Worm (Caenorhabditis elegans): Measurements from ENCODE around the gene kel-10.
A peak's percentile ranks its signal among the peaks of the same experiment; 100 is the strongest.

kel-10 gene

DNA sequence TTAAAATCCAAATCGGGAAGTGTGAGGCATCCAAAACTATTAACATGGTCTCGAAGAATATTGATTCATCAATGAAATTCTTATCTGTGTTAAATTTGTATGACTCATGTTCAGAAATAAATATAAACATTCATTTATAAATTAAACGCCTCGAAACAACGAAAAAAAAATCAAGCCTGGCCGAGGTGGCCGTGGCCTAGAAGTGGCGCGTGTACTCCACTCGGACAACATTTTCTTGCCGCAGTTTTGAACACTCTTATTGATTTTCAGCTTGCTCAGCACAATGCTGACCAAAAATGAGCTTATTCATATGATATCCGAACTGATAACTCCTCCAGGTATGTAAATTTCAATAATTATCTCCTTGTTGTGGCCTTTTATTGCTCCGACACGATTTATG lies 37.1 kb downstream of the kel-10 start, which contains the start of gene ekl-6 (continued):
- TF ChIP-seq mdl-1 (tag; optimal IDR thresholded peaks at IDR 0.05) (no peak), tbx-2 (tag; optimal IDR thresholded peaks at IDR 0.05) (peak; percentile 80), lin-39 (tag; optimal IDR thresholded peaks at IDR 0.05) (no peak), vab-15 (tag; optimal IDR thresholded peaks at IDR 0.05) (no peak), fkh-4 (tag; optimal IDR thresholded peaks at IDR 0.05; ENCODE audit: borderline replicate concordance) (peak; percentile 87), rnt-1 (tag; optimal IDR thresholded peaks at IDR 0.05) (peak; percentile 97), nhr-84 (tag; optimal IDR thresholded peaks at IDR 0.05) (no peak), mep-1 (tag; optimal IDR thresholded peaks at IDR 0.05) (peak; percentile 47), zag-1 (tag; optimal IDR thresholded peaks at IDR 0.05) (no peak), nhr-11 (tag; optimal IDR thresholded peaks at IDR 0.05) (no peak), nhr-77 (tag; optimal IDR thresholded peaks at IDR 0.05) (peak; percentile 21), mab-9 (GFP tag; IDR thresholded peaks at IDR 0.05) (no peak), aly-2 (tag; optimal IDR thresholded peaks at IDR 0.05) (no peak), elt-3 (tag; optimal IDR thresholded peaks at IDR 0.05) (no peak), nhr-237 (tag; optimal IDR thresholded peaks at IDR 0.05) (no peak), egl-27 (tag; optimal IDR thresholded peaks at IDR 0.05) (no peak), lin-13 (GFP tag; optimal IDR thresholded peaks at IDR 0.05) (peak; percentile 25), tlp-1 (tag; optimal IDR thresholded peaks at IDR 0.05) (no peak), nhr-20 (tag; optimal IDR thresholded peaks at IDR 0.05) (peak; percentile 75), ceh-88 (GFP tag; IDR thresholded peaks at IDR 0.05) (no peak), C34B4.2 (tag; optimal IDR thresholded peaks at IDR 0.05) (no peak), efl-1 (optimal IDR thresholded peaks at IDR 0.05) (peak; percentile 44 to 67), efl-1 (GFP tag; optimal IDR thresholded peaks at IDR 0.05 in 1 of 2) (peak; percentile 56 to 93), pag-3 (tag; optimal IDR thresholded peaks at IDR 0.05; ENCODE audit: borderline replicate concordance, insufficient read depth) (no peak), nhr-19 (GFP tag; conservative IDR thresholded peaks at IDR 0.05) (no peak; the same call in 1 of the 2 replicates), zip-4 (GFP tag; optimal IDR thresholded peaks at IDR 0.05) (no peak), fkh-8 (tag; optimal IDR thresholded peaks at IDR 0.05) (peak; percentile 40), nhr-71 (tag; optimal IDR thresholded peaks at IDR 0.05) (no peak), grh-1 (GFP tag; IDR thresholded peaks at IDR 0.05) (0 out of 2 replicates have a peak, but pooled peaks have one; percentile 44), mef-2 (tag; optimal IDR thresholded peaks at IDR 0.05) (no peak), snu-23 (GFP tag; optimal IDR thresholded peaks at IDR 0.05) (no peak), blmp-1 (tag; optimal IDR thresholded peaks at IDR 0.05) (no peak), ceh-82 (tag; optimal IDR thresholded peaks at IDR 0.05) (peak in 2 of 3 experiments; percentile 26 to 39), nhr-90 (tag; optimal IDR thresholded peaks at IDR 0.05; ENCODE audit: poor library complexity) (peak; percentile 87), sup-37 (GFP tag; optimal IDR thresholded peaks at IDR 0.05) (peak; percentile 36), alr-1 (tag; optimal IDR thresholded peaks at IDR 0.05; ENCODE audit: borderline replicate concordance) (no peak), nhr-85 (tag) (peak; percentile 92), ceh-8 (GFP tag; optimal IDR thresholded peaks at IDR 0.05) (peak; percentile 30), ama-1 (optimal IDR thresholded peaks at IDR 0.05) (no peak), fkh-10 (GFP tag; optimal IDR thresholded peaks at IDR 0.05) (no peak), F16B12.6 (tag; optimal IDR thresholded peaks at IDR 0.05) (peak; percentile 14), nhr-12 (tag; optimal IDR thresholded peaks at IDR 0.05) (no peak), unc-30 (tag; optimal IDR thresholded peaks at IDR 0.05) (no peak), pax-3 (tag; optimal IDR thresholded peaks at IDR 0.05) (peak; percentile 77), C04F5.9 (tag; optimal IDR thresholded peaks at IDR 0.05) (peak; percentile 81), nhr-76 (tag; optimal IDR thresholded peaks at IDR 0.05) (no peak), jun-1 (tag; optimal IDR thresholded peaks at IDR 0.05) (no peak), nhr-28 (tag; optimal IDR thresholded peaks at IDR 0.05) (no peak), sptf-1 (tag; optimal IDR thresholded peaks at IDR 0.05) (no peak), snpc-4 (tag; optimal IDR thresholded peaks at IDR 0.05) (peak; percentile 32), unc-62 (GFP tag; optimal IDR thresholded peaks at IDR 0.05) (no peak), swsn-7 (tag; optimal IDR thresholded peaks at IDR 0.05) (peak; percentile 69), isw-1 (GFP tag; IDR thresholded peaks at IDR 0.05) (peak; percentile 23), unc-130 (tag; optimal IDR thresholded peaks at IDR 0.05) (no peak)
